Worm (Caenorhabditis elegans): ENCODE data around the gene pqn-54.

pqn-54 gene

DNA sequence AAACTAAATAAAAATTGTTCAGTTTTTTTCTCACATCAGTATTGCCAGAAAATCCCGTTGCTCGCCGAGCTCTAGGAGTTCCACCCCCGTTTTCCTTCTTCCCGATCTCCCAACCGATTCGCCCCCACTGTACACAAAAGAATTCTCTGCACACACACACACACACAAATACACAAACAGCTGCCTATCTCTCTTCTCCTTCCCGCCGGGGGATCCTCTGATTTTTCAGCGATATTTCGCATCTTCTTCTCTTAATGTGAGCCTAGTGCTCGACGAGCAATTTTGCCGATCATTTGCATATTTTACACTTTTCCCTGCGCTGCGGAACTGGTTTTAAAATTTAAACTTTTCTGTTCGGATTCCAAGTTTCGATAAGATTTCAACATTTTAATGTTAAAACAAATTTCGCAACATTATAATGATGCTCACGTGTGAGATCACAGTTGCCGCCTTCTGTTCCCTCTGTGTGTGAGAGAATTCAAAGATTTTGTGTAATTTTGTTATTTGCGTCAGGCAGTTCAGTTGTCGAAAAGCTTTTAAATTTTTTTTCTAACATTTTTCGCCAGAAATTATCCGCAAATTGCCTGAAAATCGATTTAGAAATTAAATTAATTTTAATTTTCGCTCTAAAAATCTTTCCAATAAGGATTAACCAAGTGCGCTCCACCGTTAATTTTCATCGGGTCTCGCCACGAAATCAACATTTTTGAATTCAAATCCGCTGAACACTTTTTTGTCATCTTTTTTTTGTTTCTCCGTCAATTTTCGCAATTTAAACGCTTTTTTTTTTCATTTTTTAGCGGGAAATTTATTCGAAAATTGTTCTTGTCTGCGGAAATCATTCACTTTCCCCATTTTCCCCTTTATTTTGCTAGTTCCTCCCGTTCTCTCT is 6.5 kb downstream of the pqn-54 start (continued):
- peak; percentile 27 for TF ChIP-seq elt-2 (tag; optimal IDR thresholded peaks at IDR 0.05)
- no peak for TF ChIP-seq nhr-237 (tag; optimal IDR thresholded peaks at IDR 0.05)

DNA sequence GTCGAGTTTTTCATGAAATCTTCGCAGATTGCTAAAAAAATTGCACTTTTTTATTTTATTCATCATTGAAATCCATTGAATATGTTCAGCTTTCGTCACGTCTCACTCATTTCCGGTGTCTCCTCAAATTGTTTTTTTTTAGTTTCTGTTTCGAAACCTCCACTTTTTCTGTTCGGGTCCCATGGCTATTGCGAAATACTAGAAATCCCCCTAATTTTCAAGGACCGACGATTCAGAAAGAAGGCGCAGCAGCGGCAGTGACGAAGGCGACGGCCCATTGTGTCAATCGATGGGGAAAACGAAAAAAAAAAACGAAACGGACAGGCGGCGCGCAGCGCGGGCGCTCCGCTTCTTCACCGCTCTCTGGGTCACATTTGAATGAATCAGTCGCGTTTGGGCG is 7.2 kb downstream of the pqn-54 start:
- TF ChIP-seq daf-12 (tag; optimal IDR thresholded peaks at IDR 0.05) (no peak), aly-2 (tag; optimal IDR thresholded peaks at IDR 0.05) (no peak), ztf-11 (tag; optimal IDR thresholded peaks at IDR 0.05) (no peak), fkh-10 (GFP tag; optimal IDR thresholded peaks at IDR 0.05) (no peak)

DNA sequence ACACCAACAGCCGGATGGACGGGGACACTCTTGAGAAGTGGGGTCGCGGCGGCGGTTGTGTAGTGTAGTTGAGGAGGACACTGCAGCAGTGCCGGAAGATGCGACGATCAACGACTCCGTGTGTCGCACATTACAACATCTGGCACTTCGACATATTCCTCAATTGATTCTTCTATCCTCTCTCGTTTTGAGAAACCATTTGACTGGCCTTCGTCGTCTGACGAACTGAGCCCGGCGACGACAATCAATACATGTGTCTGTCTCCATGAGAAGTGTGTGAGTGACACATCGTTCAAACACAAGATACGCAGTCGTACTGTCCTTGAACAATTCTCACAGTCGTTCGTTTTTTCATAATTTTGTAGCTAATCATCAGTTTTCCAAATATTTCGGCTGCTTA is 7.8 kb downstream of the pqn-54 start:
- TF ChIP-seq lin-39 (tag; optimal IDR thresholded peaks at IDR 0.05) (peak; percentile 7), ceh-9 (tag; optimal IDR thresholded peaks at IDR 0.05) (no peak), nhr-25 (tag; optimal IDR thresholded peaks at IDR 0.05) (peak; percentile 57), pha-4 (tag; optimal IDR thresholded peaks at IDR 0.05) (no peak), egl-5 (tag; optimal IDR thresholded peaks at IDR 0.05) (no peak), nhr-11 (tag; optimal IDR thresholded peaks at IDR 0.05) (no peak)

DNA sequence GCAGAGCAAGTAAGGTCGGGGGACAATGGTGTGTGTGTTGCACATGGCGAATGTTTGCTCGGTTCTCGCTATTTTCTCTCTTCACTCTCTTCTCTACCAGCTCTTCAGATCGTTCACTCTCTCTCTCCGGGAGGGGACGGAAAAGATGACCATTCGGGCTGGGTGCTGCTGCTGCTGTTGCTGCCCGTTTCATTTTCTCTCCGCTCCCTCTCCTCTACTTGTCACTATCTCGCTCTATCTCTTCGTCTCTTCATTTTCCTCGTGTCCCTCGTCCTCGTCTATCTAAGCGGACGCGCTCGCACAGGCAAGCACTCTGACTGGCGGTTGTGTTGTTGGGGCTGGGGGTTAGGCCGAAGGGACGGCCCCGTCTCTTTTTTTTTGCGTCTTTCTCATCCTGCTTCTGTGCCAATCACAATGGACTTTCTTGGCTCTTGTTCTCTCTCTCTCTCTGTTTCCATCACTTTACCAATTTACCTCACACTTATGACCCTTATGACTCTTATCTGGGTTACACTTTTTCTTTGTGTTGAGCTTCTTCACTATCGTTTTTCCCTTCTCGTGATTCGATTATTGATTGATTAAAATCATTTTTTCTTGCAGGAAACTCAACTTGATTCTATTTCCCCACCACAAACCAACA is 9.8 kb downstream of the pqn-54 start, which contains the start of the genes F53E2.2 and unc-60:
TSS of gene F53E2.2 (plus strand) at position 601 of the 640 bp plus-strand sequence.
TSS of gene unc-60 (plus strand) at position 601 of the 640 bp plus-strand sequence.
- no peak for TF ChIP-seq ztf-4 (tag; optimal IDR thresholded peaks at IDR 0.05)
- TF ChIP-seq egl-5 (tag; optimal IDR thresholded peaks at IDR 0.05): peak; percentile 17
- peak; percentile 43 for TF ChIP-seq lin-15B (tag; optimal IDR thresholded peaks at IDR 0.05)
- TF ChIP-seq nhr-12 (tag; optimal IDR thresholded peaks at IDR 0.05): no peak
- TF ChIP-seq nhr-28 (tag; optimal IDR thresholded peaks at IDR 0.05): no peak
- peak; percentile 57 for TF ChIP-seq elt-2 (tag; optimal IDR thresholded peaks at IDR 0.05)
- no peak for TF ChIP-seq egl-27 (tag; optimal IDR thresholded peaks at IDR 0.05)
- TF ChIP-seq eor-1 (tag; optimal IDR thresholded peaks at IDR 0.05): no peak
- no peak for TF ChIP-seq nhr-77 (tag; optimal IDR thresholded peaks at IDR 0.05)
- peak; percentile 10 for TF ChIP-seq elt-1 (tag; optimal IDR thresholded peaks at IDR 0.05)
- no peak for TF ChIP-seq ztf-11 (tag; optimal IDR thresholded peaks at IDR 0.05)
- peak; percentile 92 for TF ChIP-seq hmg-11 (tag; optimal IDR thresholded peaks at IDR 0.05)
- no peak for TF ChIP-seq ceh-28 (tag; optimal IDR thresholded peaks at IDR 0.05)
- TF ChIP-seq ceh-16 (tag; optimal IDR thresholded peaks at IDR 0.05): no peak
- no peak for TF ChIP-seq fkh-2 (tag; optimal IDR thresholded peaks at IDR 0.05)
- TF ChIP-seq elt-3 (tag; optimal IDR thresholded peaks at IDR 0.05): no peak
- no peak for TF ChIP-seq mml-1 (tag; optimal IDR thresholded peaks at IDR 0.05)
- TF ChIP-seq fkh-10 (GFP tag; optimal IDR thresholded peaks at IDR 0.05): peak; percentile 21
- TF ChIP-seq pha-4 (tag; optimal IDR thresholded peaks at IDR 0.05): peak; percentile 75
- TF ChIP-seq zag-1 (tag; optimal IDR thresholded peaks at IDR 0.05): no peak
- no peak for TF ChIP-seq jun-1 (tag; optimal IDR thresholded peaks at IDR 0.05)
- peak; percentile 24 for TF ChIP-seq lin-39 (tag; optimal IDR thresholded peaks at IDR 0.05)
- TF ChIP-seq ZK546.5 (tag; optimal IDR thresholded peaks at IDR 0.05): no peak
- no peak for TF ChIP-seq mdl-1 (tag; optimal IDR thresholded peaks at IDR 0.05)
- TF ChIP-seq nhr-23 (tag; optimal IDR thresholded peaks at IDR 0.05): no peak
- TF ChIP-seq sea-2 (GFP tag; optimal IDR thresholded peaks at IDR 0.05): no peak
- peak; percentile 54 for TF ChIP-seq lsy-12 (tag; optimal IDR thresholded peaks at IDR 0.05)
- no peak for TF ChIP-seq daf-12 (tag; optimal IDR thresholded peaks at IDR 0.05)
- no peak for TF ChIP-seq nhr-76 (tag; optimal IDR thresholded peaks at IDR 0.05)
- TF ChIP-seq fos-1 (tag; optimal IDR thresholded peaks at IDR 0.05): no peak
- no peak for TF ChIP-seq pqm-1 (tag; optimal IDR thresholded peaks at IDR 0.05)
- TF ChIP-seq unc-62 (GFP tag; optimal IDR thresholded peaks at IDR 0.05): peak; percentile 47
- TF ChIP-seq snpc-4 (tag; optimal IDR thresholded peaks at IDR 0.05): peak; percentile 8
- peak; percentile 9 for TF ChIP-seq nhr-43 (tag; optimal IDR thresholded peaks at IDR 0.05; ENCODE audit: poor library complexity, severe bottlenecking)
- no peak for TF ChIP-seq aly-2 (tag; optimal IDR thresholded peaks at IDR 0.05)
- no peak for TF ChIP-seq ceh-82 (tag; optimal IDR thresholded peaks at IDR 0.05)
- no peak for TF ChIP-seq R02D3.7 (tag; optimal IDR thresholded peaks at IDR 0.05)
- TF ChIP-seq unc-39 (tag; optimal IDR thresholded peaks at IDR 0.05): no peak
- peak; percentile 60 for TF ChIP-seq ama-1 (optimal IDR thresholded peaks at IDR 0.05)
- no peak for TF ChIP-seq tbx-2 (tag; optimal IDR thresholded peaks at IDR 0.05)
- no peak for TF ChIP-seq nhr-11 (tag; optimal IDR thresholded peaks at IDR 0.05)
- TF ChIP-seq ceh-9 (tag; optimal IDR thresholded peaks at IDR 0.05): no peak
- TF ChIP-seq nhr-237 (tag; optimal IDR thresholded peaks at IDR 0.05): no peak
- TF ChIP-seq skn-1 (tag; optimal IDR thresholded peaks at IDR 0.05): no peak

All from whole organism, L3 larva.